Worm (Caenorhabditis elegans) whole organism, L3 larva: Measurements from ENCODE around the gene asp-16.

Experiments used
- R02D3.7 ChIP-seq: fragments of 150-350 bp; optimal IDR thresholded peaks from 2 replicates; lab custom pipeline; 2014; ENCODE audit warnings: missing biosample characterization, missing genetic modification characterization
- ZK546.5 ChIP-seq: sonication (generic microtip); optimal IDR thresholded peaks from 2 replicates; lab custom pipeline; 2017; ENCODE audit warnings: missing biosample characterization, missing genetic modification characterization
- aly-2 ChIP-seq: fragments of 150-350 bp; optimal IDR thresholded peaks from 2 replicates; lab custom pipeline; 2014; ENCODE audit warnings: missing biosample characterization, missing genetic modification characterization
- ceh-28 ChIP-seq: fragments of 150-350 bp; optimal IDR thresholded peaks from 2 replicates; lab custom pipeline; 2014; ENCODE audit warnings: missing biosample characterization, missing genetic modification reagents, missing genetic modification characterization
- ceh-9 ChIP-seq: sonication (generic microtip); optimal IDR thresholded peaks from 2 replicates; lab custom pipeline; 2018; ENCODE audit warnings: missing biosample characterization, missing genetic modification characterization
- egl-27 ChIP-seq: sonication (generic microtip); optimal IDR thresholded peaks from 4 replicates; lab custom pipeline; 2017; ENCODE audit warnings: missing biosample characterization, missing genetic modification reagents, missing genetic modification characterization
- egl-5 ChIP-seq: fragments of 150-350 bp; optimal IDR thresholded peaks from 2 replicates; lab custom pipeline; 2017; ENCODE audit warnings: missing biosample characterization, missing genetic modification reagents, missing genetic modification characterization, inconsistent platforms
- elt-1 ChIP-seq: fragments of 150-350 bp; optimal IDR thresholded peaks from 2 replicates; lab custom pipeline; 2014; ENCODE audit warnings: missing biosample characterization, missing genetic modification characterization
- elt-2 ChIP-seq: sonication (generic microtip); optimal IDR thresholded peaks from 2 replicates; lab custom pipeline; 2016; ENCODE audit warnings: missing genetic modification reagents, mild to moderate bottlenecking, missing genetic modification characterization, missing compliant biosample characterization
- elt-3 ChIP-seq, 3 experiments: fragments of 150-350 bp in 1 of 3; sonication (generic microtip) in 2 of 3; optimal IDR thresholded peaks; 2 replicates in 2 of 3; 4 replicates in 1 of 3; lab custom pipeline; 2014 to 2017; ENCODE audit warnings: missing biosample characterization in 3 of 3, missing genetic modification characterization in 3 of 3
- eor-1 ChIP-seq, 2 experiments: fragments of 150-350 bp; optimal IDR thresholded peaks; 2 replicates each; lab custom pipeline; 2014 to 2018; ENCODE audit warnings: missing biosample characterization in 2 of 2, missing genetic modification characterization in 2 of 2
- fkh-10 ChIP-seq: sonication (generic microtip); optimal IDR thresholded peaks from 2 replicates; lab custom pipeline; 2017; ENCODE audit warnings: missing biosample characterization, missing genetic modification reagents, missing genetic modification characterization
- fkh-2 ChIP-seq: fragments of 150-350 bp; optimal IDR thresholded peaks from 2 replicates; lab custom pipeline; 2014; ENCODE audit warnings: missing biosample characterization, missing genetic modification reagents, missing genetic modification characterization
- fos-1 ChIP-seq: fragments of 150-350 bp; optimal IDR thresholded peaks from 2 replicates; lab custom pipeline; 2014; ENCODE audit warnings: missing biosample characterization, missing genetic modification characterization
- hmg-11 ChIP-seq: sonication (generic microtip); optimal IDR thresholded peaks from 2 replicates; lab custom pipeline; 2016; ENCODE audit warnings: missing genetic modification characterization, missing compliant biosample characterization
- jun-1 ChIP-seq: fragments of 150-350 bp; optimal IDR thresholded peaks from 2 replicates; lab custom pipeline; 2014; ENCODE audit warnings: missing biosample characterization, missing genetic modification reagents, missing genetic modification characterization
- lsy-12 ChIP-seq: sonication (generic microtip); optimal IDR thresholded peaks from 2 replicates; lab custom pipeline; 2016; ENCODE audit warnings: mild to moderate bottlenecking, missing genetic modification characterization, missing compliant biosample characterization
- nfya-1 ChIP-seq: sonication (generic microtip); optimal IDR thresholded peaks from 2 replicates; lab custom pipeline; 2017; ENCODE audit warnings: missing genetic modification characterization, mild to moderate bottlenecking, missing compliant biosample characterization, antibody characterized with exemption, moderate library complexity; ENCODE audit not compliant: insufficient read depth
- nhr-11 ChIP-seq: fragments of 150-350 bp; optimal IDR thresholded peaks from 2 replicates; lab custom pipeline; 2014; ENCODE audit warnings: missing biosample characterization, missing genetic modification characterization
- nhr-12 ChIP-seq: fragments of 150-350 bp; optimal IDR thresholded peaks from 2 replicates; lab custom pipeline; 2014; ENCODE audit warnings: missing biosample characterization, missing genetic modification characterization
- nhr-23 ChIP-seq: fragments of 150-350 bp; optimal IDR thresholded peaks from 2 replicates; lab custom pipeline; 2014; ENCODE audit warnings: missing biosample characterization, missing genetic modification reagents, missing genetic modification characterization
- nhr-237 ChIP-seq: fragments of 150-350 bp; optimal IDR thresholded peaks from 2 replicates; lab custom pipeline; 2014; ENCODE audit warnings: missing biosample characterization, missing genetic modification characterization
- nhr-28 ChIP-seq: fragments of 150-350 bp; optimal IDR thresholded peaks from 2 replicates; lab custom pipeline; 2014; ENCODE audit warnings: missing biosample characterization, missing genetic modification characterization
- nhr-67 ChIP-seq: fragments of 150-350 bp; optimal IDR thresholded peaks from 2 replicates; lab custom pipeline; 2014; ENCODE audit warnings: missing biosample characterization, missing genetic modification characterization
- nhr-76 ChIP-seq: fragments of 150-350 bp; sonication (generic microtip); optimal IDR thresholded peaks from 5 replicates; lab custom pipeline; 2014; ENCODE audit warnings: missing biosample characterization, missing genetic modification characterization
- pha-4 ChIP-seq: fragments of 150-350 bp; optimal IDR thresholded peaks from 2 replicates; lab custom pipeline; 2014; ENCODE audit warnings: missing biosample characterization, missing genetic modification reagents, missing genetic modification characterization
- pqm-1 ChIP-seq: fragments of 150-350 bp; optimal IDR thresholded peaks from 2 replicates; lab custom pipeline; 2017; ENCODE audit warnings: missing biosample characterization, missing genetic modification characterization, inconsistent platforms
- sea-2 ChIP-seq: fragments of 150-350 bp; sonication (generic microtip); optimal IDR thresholded peaks from 4 replicates; lab custom pipeline; 2014; ENCODE audit warnings: missing biosample characterization, missing genetic modification reagents, missing genetic modification characterization
- skn-1 ChIP-seq: fragments of 150-350 bp; optimal IDR thresholded peaks from 2 replicates; lab custom pipeline; 2014; ENCODE audit warnings: missing biosample characterization, missing genetic modification characterization
- tbx-2 ChIP-seq: sonication (generic microtip); optimal IDR thresholded peaks from 2 replicates; lab custom pipeline; 2016; ENCODE audit warnings: mild to moderate bottlenecking, missing genetic modification characterization, missing compliant biosample characterization
- unc-39 ChIP-seq: sonication (generic microtip); optimal IDR thresholded peaks from 4 replicates; lab custom pipeline; 2017; ENCODE audit warnings: missing biosample characterization, missing genetic modification characterization
- unc-62 ChIP-seq: fragments of 150-350 bp; sonication (generic microtip); optimal IDR thresholded peaks from 4 replicates; lab custom pipeline; 2014; ENCODE audit warnings: missing biosample characterization, missing genetic modification reagents, missing genetic modification characterization
- ztf-11 ChIP-seq: fragments of 150-350 bp; optimal IDR thresholded peaks from 2 replicates; lab custom pipeline; 2014; ENCODE audit warnings: missing biosample characterization, missing genetic modification characterization

asp-16 gene

ce11 chrV:19059873-19060272, 17.5 kb upstream of the asp-16 start, which contains the start of gene twk-46:
Gene twk-46 (plus strand): TSS chrV:19060173.
- no peak for TF ChIP-seq egl-27 (tag; lab: Kevin White, UChicago)
- TF ChIP-seq aly-2 (tag; lab: Kevin White, UChicago) = no peak
- no peak for TF ChIP-seq nhr-28 (tag; lab: Kevin White, UChicago)
- TF ChIP-seq lsy-12 = no peak
- TF ChIP-seq ztf-11 (tag; lab: Kevin White, UChicago) = no peak
- TF ChIP-seq nhr-11 (tag; lab: Kevin White, UChicago) = no peak
- TF ChIP-seq ceh-28 (tag; lab: Kevin White, UChicago) = no peak

- TF ChIP-seq nhr-28 (tag; lab: Kevin White, UChicago) (no peak), elt-2 (tag; lab: Kevin White, UChicago) (no peak), sea-2 (GFP tag; lab: Kevin White, UChicago) (no peak)
These were observed 15.7 kb upstream of the asp-16 start for ce11 chrV:19058086-19058485.

- no peak for TF ChIP-seq elt-1 (tag; lab: Kevin White, UChicago)
- no peak for TF ChIP-seq ceh-9 (tag; lab: Kevin White, UChicago)
- no peak for TF ChIP-seq fkh-10
- no peak for TF ChIP-seq fos-1
- TF ChIP-seq unc-39 (tag; lab: Kevin White, UChicago) = no peak
- TF ChIP-seq elt-2 (tag; lab: Kevin White, UChicago) = no peak
- TF ChIP-seq elt-3 (tag; optimal IDR thresholded peaks at IDR 0.05; lab: Kevin White, UChicago) = no peak
- no peak for TF ChIP-seq aly-2 (tag; lab: Kevin White, UChicago)
- TF ChIP-seq nhr-237 = no peak
- TF ChIP-seq nhr-12 (tag; lab: Kevin White, UChicago) = no peak
- TF ChIP-seq nhr-76 (tag; lab: Kevin White, UChicago) = no peak
- TF ChIP-seq nhr-23 (tag; lab: Kevin White, UChicago) = no peak
- TF ChIP-seq ztf-11 (tag; lab: Kevin White, UChicago) = no peak
- no peak for TF ChIP-seq nhr-28 (tag; lab: Kevin White, UChicago)
- TF ChIP-seq R02D3.7 (tag; lab: Kevin White, UChicago) = no peak
- TF ChIP-seq pqm-1 (tag; lab: Kevin White, UChicago) = no peak
- no peak for TF ChIP-seq unc-62
These were observed 15.2 kb upstream of the asp-16 start for ce11 chrV:19057602-19058001.

- TF ChIP-seq egl-27 (tag; lab: Kevin White, UChicago) (no peak), ceh-28 (tag; lab: Kevin White, UChicago) (no peak), elt-3 (tag; optimal IDR thresholded peaks at IDR 0.05; lab: Kevin White, UChicago) (no peak), lsy-12 (peak; percentile 7), skn-1 (tag; lab: Kevin White, UChicago) (peak; percentile 1), hmg-11 (no peak), pqm-1 (tag; lab: Kevin White, UChicago) (peak; percentile 96), jun-1 (tag; lab: Kevin White, UChicago) (peak; percentile 68), pha-4 (tag; lab: Kevin White, UChicago) (peak; percentile 28), tbx-2 (no peak), elt-2 (tag; lab: Kevin White, UChicago) (peak; percentile 98), fkh-2 (tag; lab: Kevin White, UChicago) (no peak), eor-1 (tag; optimal IDR thresholded peaks at IDR 0.05; lab: Kevin White, UChicago) (no peak), egl-5 (tag; lab: Kevin White, UChicago) (no peak)
These were observed 10.9 kb upstream of the asp-16 start for ce11 chrV:19053281-19053680.

- TF ChIP-seq nhr-76 (tag; lab: Kevin White, UChicago) = no peak
- no peak for TF ChIP-seq nhr-67 (tag; lab: Kevin White, UChicago)
- TF ChIP-seq R02D3.7 (tag; lab: Kevin White, UChicago) = no peak
- peak; percentile 34 for TF ChIP-seq jun-1 (tag; lab: Kevin White, UChicago)
- TF ChIP-seq nfya-1 = peak; percentile 50
- TF ChIP-seq pqm-1 (tag; lab: Kevin White, UChicago) = peak; percentile 95
- no peak for TF ChIP-seq ZK546.5
- peak; percentile 47 for TF ChIP-seq pha-4 (tag; lab: Kevin White, UChicago)
- peak; percentile 54 for TF ChIP-seq skn-1 (tag; lab: Kevin White, UChicago)
- peak; percentile 98 for TF ChIP-seq elt-2 (tag; lab: Kevin White, UChicago)
These were observed 9.0 kb upstream of the asp-16 start for ce11 chrV:19051425-19051824.
